Fruit fly (Drosophila melanogaster) whole organism, embryonic: ENCODE data around the gene CG14329.

Experiments
- Blimp-1 ChIP-seq: fragments of 200-800 bp; sonication (Bioruptor generic); optimal IDR thresholded peaks from 3 replicates; lab custom pipeline; 2018; ENCODE audit warnings: missing biosample characterization, missing genetic modification characterization, mild to moderate bottlenecking, moderate library complexity, missing genetic modification reagents
- CG10147 ChIP-seq: fragments of 200-800 bp; sonication (Bioruptor generic); optimal IDR thresholded peaks from 2 replicates; lab custom pipeline; 2019; ENCODE audit warnings: missing biosample characterization, mild to moderate bottlenecking, missing genetic modification characterization, moderate library complexity
- CG11456 ChIP-seq: fragments of 200-800 bp; sonication (Bioruptor generic); IDR thresholded peaks from 3 replicates; pipeline ENCODE4 v1.3.6; 2022; ENCODE audit warnings: missing biosample characterization, missing genetic modification characterization
- CG11504 ChIP-seq: fragments of 200-800 bp; sonication (Bioruptor generic); optimal IDR thresholded peaks from 3 replicates; lab custom pipeline; 2019; ENCODE audit warnings: missing biosample characterization, mild to moderate bottlenecking, missing genetic modification characterization, moderate library complexity
- CG13123 ChIP-seq: fragments of 200-800 bp; sonication (Bioruptor generic); optimal IDR thresholded peaks from 2 replicates; lab custom pipeline; 2016; ENCODE audit warnings: missing biosample characterization, missing genetic modification characterization
- CG15073 ChIP-seq: fragments of 200-800 bp; sonication (Bioruptor generic); optimal IDR thresholded peaks from 2 replicates; lab custom pipeline; 2016; ENCODE audit warnings: missing biosample characterization, missing genetic modification characterization
- CG15269 ChIP-seq: fragments of 200-800 bp; sonication (Bioruptor generic); optimal IDR thresholded peaks from 2 replicates; lab custom pipeline; 2018; ENCODE audit warnings: missing biosample characterization, mild to moderate bottlenecking, missing genetic modification characterization, moderate library complexity
- CG17568 ChIP-seq: fragments of 200-800 bp; sonication (Bioruptor generic); optimal IDR thresholded peaks from 2 replicates; lab custom pipeline; 2018; ENCODE audit warnings: missing biosample characterization, mild to moderate bottlenecking, missing genetic modification characterization, moderate library complexity
- CG18599 ChIP-seq: fragments of 200-800 bp; sonication (Bioruptor generic); optimal IDR thresholded peaks from 3 replicates; lab custom pipeline; 2017; ENCODE audit warnings: missing biosample characterization, missing genetic modification characterization, mild to moderate bottlenecking, moderate library complexity, missing genetic modification reagents
- CG18619 ChIP-seq: fragments of 200-800 bp; sonication (Bioruptor generic); optimal IDR thresholded peaks from 3 replicates; lab custom pipeline; 2017; ENCODE audit warnings: missing biosample characterization, mild to moderate bottlenecking, missing genetic modification characterization
- CG2129 ChIP-seq: fragments of 200-800 bp; sonication (Bioruptor generic); IDR thresholded peaks from 2 replicates; pipeline ENCODE4 v1.3.6; 2022; ENCODE audit warnings: missing biosample characterization, missing genetic modification characterization; ENCODE audit not compliant: partially characterized antibody
- CG2678 ChIP-seq: fragments of 200-800 bp; sonication (Bioruptor generic); optimal IDR thresholded peaks from 3 replicates; lab custom pipeline; 2019; ENCODE audit warnings: missing biosample characterization, mild to moderate bottlenecking, missing genetic modification characterization, moderate library complexity
- CG30403 ChIP-seq: fragments of 200-800 bp; sonication (Bioruptor generic); optimal IDR thresholded peaks from 3 replicates; lab custom pipeline; 2016; ENCODE audit warnings: missing biosample characterization, missing genetic modification characterization
- CG34422 ChIP-seq: fragments of 200-800 bp; sonication (Bioruptor generic); IDR thresholded peaks from 3 replicates; pipeline ENCODE4 v1.3.6; 2022; ENCODE audit warnings: missing biosample characterization, missing genetic modification characterization
- CG3726 ChIP-seq: fragments of 200-800 bp; sonication (Bioruptor generic); IDR thresholded peaks from 3 replicates; pipeline ENCODE4, ENCODE4 v1.3.6; 2022; ENCODE audit warnings: missing biosample characterization, missing genetic modification characterization
- CG3847 ChIP-seq: fragments of 200-800 bp; sonication (Bioruptor generic); IDR thresholded peaks from 2 replicates; pipeline ENCODE4 v1.3.6; 2022; ENCODE audit warnings: missing biosample characterization, missing genetic modification characterization
- CG7786 ChIP-seq: fragments of 200-800 bp; sonication (Bioruptor generic); optimal IDR thresholded peaks from 2 replicates; lab custom pipeline; 2016; ENCODE audit warnings: missing biosample characterization, missing genetic modification characterization
- CG8388 ChIP-seq: fragments of 200-800 bp; sonication (Bioruptor generic); optimal IDR thresholded peaks from 2 replicates; lab custom pipeline; 2019; ENCODE audit warnings: missing biosample characterization, mild to moderate bottlenecking, missing genetic modification characterization, moderate library complexity
- CG9727 ChIP-seq: fragments of 200-800 bp; sonication (Bioruptor generic); optimal IDR thresholded peaks from 3 replicates; lab custom pipeline; 2017; ENCODE audit warnings: missing biosample characterization, mild to moderate bottlenecking, missing genetic modification characterization
- CTCF ChIP-seq: fragments of 200-800 bp; sonication (Bioruptor generic); optimal IDR thresholded peaks from 2 replicates; lab custom pipeline; 2017; ENCODE audit warnings: missing biosample characterization, mild to moderate bottlenecking, missing genetic modification characterization, moderate library complexity
- D19B ChIP-seq: fragments of 200-800 bp; sonication (Bioruptor generic); optimal IDR thresholded peaks from 2 replicates; lab custom pipeline; 2017; ENCODE audit warnings: missing biosample characterization, mild to moderate bottlenecking, missing genetic modification characterization
- Ets65A ChIP-seq: fragments of 200-800 bp; sonication (Bioruptor generic); peaks from one replicate; lab custom pipeline; 2016; ENCODE audit warnings: missing biosample characterization, missing genetic modification characterization
- Fer2 ChIP-seq: fragments of 200-800 bp; sonication (Bioruptor generic); optimal IDR thresholded peaks from 2 replicates; lab custom pipeline; 2018; ENCODE audit warnings: missing biosample characterization, mild to moderate bottlenecking, missing genetic modification characterization, moderate library complexity
- HLHmδ ChIP-seq: fragments of 200-800 bp; sonication (Bioruptor generic); optimal IDR thresholded peaks from 2 replicates; lab custom pipeline; 2018; ENCODE audit warnings: missing biosample characterization, mild to moderate bottlenecking, missing genetic modification characterization, moderate library complexity
- Hmr ChIP-seq: fragments of 200-800 bp; sonication (Bioruptor generic); optimal IDR thresholded peaks from 3 replicates; lab custom pipeline; 2017; ENCODE audit warnings: mild to moderate bottlenecking, missing biosample characterization, missing genetic modification reagents, missing genetic modification characterization
- MESR4 ChIP-seq: fragments of 200-800 bp; sonication (Bioruptor generic); optimal IDR thresholded peaks from 2 replicates; lab custom pipeline; 2018; ENCODE audit warnings: missing biosample characterization, mild to moderate bottlenecking, missing genetic modification characterization, moderate library complexity
- Mrtf ChIP-seq: fragments of 200-800 bp; sonication (Bioruptor generic); IDR thresholded peaks from 3 replicates; pipeline ENCODE4 v1.3.6; 2022; ENCODE audit warnings: missing biosample characterization, missing genetic modification characterization
- NK7.1 ChIP-seq: fragments of 200-800 bp; sonication (Bioruptor generic); optimal IDR thresholded peaks from 3 replicates; lab custom pipeline; 2016; ENCODE audit warnings: missing biosample characterization, missing genetic modification characterization
- Nf-YA ChIP-seq: fragments of 200-800 bp; sonication (Bioruptor generic); IDR thresholded peaks from 2 replicates; pipeline ENCODE4 v1.3.6; 2022; ENCODE audit warnings: missing biosample characterization, missing genetic modification characterization
- Nf-YB ChIP-seq: fragments of 200-800 bp; sonication (Bioruptor generic); optimal IDR thresholded peaks from 3 replicates; lab custom pipeline; 2019; ENCODE audit warnings: missing biosample characterization, mild to moderate bottlenecking, missing genetic modification characterization, moderate library complexity
- Optix ChIP-seq: fragments of 200-800 bp; sonication (Bioruptor generic); IDR thresholded peaks from 3 replicates; pipeline ENCODE4 v1.3.6; 2022; ENCODE audit warnings: missing biosample characterization, missing genetic modification characterization
- Sry-β ChIP-seq: fragments of 200-800 bp; sonication (Bioruptor generic); optimal IDR thresholded peaks from 2 replicates; lab custom pipeline; 2018; ENCODE audit warnings: missing biosample characterization, mild to moderate bottlenecking, missing genetic modification characterization, moderate library complexity
- Tbp ChIP-seq: fragments of >200 bp; optimal IDR thresholded peaks from 2 replicates; lab custom pipeline; 2018; ENCODE audit warnings: missing biosample characterization, missing genetic modification characterization
- Usf ChIP-seq: fragments of 200-800 bp; sonication (Bioruptor generic); optimal IDR thresholded peaks from 2 replicates; lab custom pipeline; 2017; ENCODE audit warnings: missing genotype, missing biosample characterization, missing genetic modification characterization
- crc ChIP-seq: fragments of 200-800 bp; sonication (Bioruptor generic); optimal IDR thresholded peaks from 2 replicates; lab custom pipeline; 2016; ENCODE audit warnings: missing biosample characterization, missing genetic modification characterization
- crol ChIP-seq: fragments of 200-800 bp; sonication (Bioruptor generic); IDR thresholded peaks from 2 replicates; pipeline ENCODE4 v1.3.6; 2022; ENCODE audit warnings: missing biosample characterization, missing genetic modification characterization
- cwo ChIP-seq: fragments of 200-800 bp; sonication (Bioruptor generic); optimal IDR thresholded peaks from 3 replicates; lab custom pipeline; 2017; ENCODE audit warnings: missing biosample characterization, missing genetic modification characterization, mild to moderate bottlenecking, moderate library complexity, missing genetic modification reagents
- ftz-f1 ChIP-seq: fragments of 200-800 bp; sonication (Bioruptor generic); optimal IDR thresholded peaks from 2 replicates; lab custom pipeline; 2016; ENCODE audit warnings: missing biosample characterization, missing genetic modification characterization
- gcm ChIP-seq: fragments of 200-800 bp; sonication (Bioruptor generic); optimal IDR thresholded peaks from 2 replicates; lab custom pipeline; 2019; ENCODE audit warnings: missing biosample characterization, mild to moderate bottlenecking, missing genetic modification characterization, moderate library complexity
- hbn ChIP-seq: fragments of 200-800 bp; sonication (Bioruptor generic); IDR thresholded peaks from 2 replicates; pipeline ENCODE4 v1.3.6; 2022; ENCODE audit warnings: missing biosample characterization, missing genetic modification characterization; ENCODE audit not compliant: partially characterized antibody
- kah ChIP-seq: fragments of 200-800 bp; sonication (Bioruptor generic); optimal IDR thresholded peaks from 2 replicates; lab custom pipeline; 2018; ENCODE audit warnings: missing biosample characterization, mild to moderate bottlenecking, missing genetic modification characterization
- mam ChIP-seq: fragments of 200-800 bp; sonication (Bioruptor generic); optimal IDR thresholded peaks from 3 replicates; lab custom pipeline; 2016; ENCODE audit warnings: missing biosample characterization, missing genetic modification characterization
- org-1 ChIP-seq: fragments of 200-800 bp; sonication (Bioruptor generic); optimal IDR thresholded peaks from 2 replicates; lab custom pipeline; 2017; ENCODE audit warnings: missing biosample characterization, missing genetic modification characterization
- run ChIP-seq: fragments of 200-800 bp; sonication (Bioruptor generic); optimal IDR thresholded peaks from 3 replicates; lab custom pipeline; 2018; ENCODE audit warnings: missing biosample characterization, mild to moderate bottlenecking, missing genetic modification characterization
- sima ChIP-seq: fragments of 200-800 bp; sonication (Bioruptor generic); optimal IDR thresholded peaks from 2 replicates; lab custom pipeline; 2016; ENCODE audit warnings: missing biosample characterization, missing genetic modification characterization
- so ChIP-seq: fragments of 200-800 bp; sonication (Bioruptor generic); IDR thresholded peaks from 3 replicates; pipeline ENCODE4 v1.3.6; 2022; ENCODE audit warnings: missing biosample characterization, missing genetic modification characterization
- tna ChIP-seq: fragments of 200-800 bp; sonication (Bioruptor generic); IDR thresholded peaks from 2 replicates; pipeline ENCODE4 v1.3.6; 2022; ENCODE audit warnings: missing biosample characterization, missing genetic modification characterization; ENCODE audit not compliant: partially characterized antibody
- wdn ChIP-seq: fragments of 200-800 bp; sonication (Bioruptor generic); IDR thresholded peaks from 2 replicates; pipeline ENCODE4 v1.3.6; 2022; ENCODE audit warnings: missing biosample characterization, missing genetic modification characterization
- zen ChIP-seq: fragments of 200-800 bp; sonication (Bioruptor generic); optimal IDR thresholded peaks from 3 replicates; lab custom pipeline; 2018; ENCODE audit warnings: missing biosample characterization, mild to moderate bottlenecking, missing genetic modification characterization, moderate library complexity
- zfh2 ChIP-seq: fragments of 200-800 bp; sonication (Bioruptor generic); optimal IDR thresholded peaks from 2 replicates; lab custom pipeline; 2016; ENCODE audit warnings: missing biosample characterization, missing genetic modification characterization

The CG14329 gene

DNA sequence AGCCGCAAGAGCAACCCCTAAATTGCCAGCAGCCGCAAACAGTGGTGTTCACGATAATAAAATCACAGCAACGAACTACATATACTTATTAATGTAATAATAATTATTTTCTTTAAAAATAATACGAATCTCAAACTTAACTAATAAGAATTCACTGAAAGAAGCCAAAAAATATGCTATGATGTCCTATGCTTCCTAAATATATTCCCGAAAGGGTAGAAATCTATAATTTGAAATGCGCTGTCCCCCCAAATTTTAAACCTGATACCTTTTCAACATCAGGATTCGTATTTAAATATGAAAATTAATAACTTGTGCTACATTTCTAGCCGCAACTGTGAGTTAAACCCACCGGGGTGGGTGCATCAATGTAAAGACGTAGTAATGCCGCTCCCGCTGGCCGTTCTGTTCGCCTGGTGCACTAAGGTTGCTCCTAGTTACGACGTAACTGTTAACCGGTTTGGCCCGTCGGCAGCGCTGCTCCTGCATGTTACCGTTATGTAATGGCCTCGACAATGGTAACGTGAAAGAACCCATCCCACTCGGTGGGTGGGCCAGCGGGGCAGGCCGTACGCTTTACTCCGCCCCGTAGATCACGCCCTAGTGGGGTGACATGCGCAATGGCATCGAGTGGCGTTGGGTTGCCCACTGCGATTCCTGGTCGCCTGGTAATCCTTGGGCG is 4.8 kb upstream of the CG14329 start (continued):
- TF ChIP-seq Optix (GFP tag; lab: Robert Waterston, UW), result no peak; the same call in 2 of the 3 replicates
- TF ChIP-seq CG15269, result peak; percentile 86
- no peak; the same call in 2 of the 3 replicates for TF ChIP-seq CG11456 (GFP tag; lab: Robert Waterston, UW)
- peak; percentile 79 for TF ChIP-seq org-1 (GFP tag; lab: Kevin White, UChicago)
- TF ChIP-seq Hmr (GFP tag; lab: Kevin White, UChicago), result peak; percentile 90
- peak; percentile 79 for TF ChIP-seq cwo (GFP tag; lab: Kevin White, UChicago)
- TF ChIP-seq so (GFP tag; lab: Robert Waterston, UW), result peak; percentile 83
- no peak for TF ChIP-seq tna
- no peak for TF ChIP-seq CG34422 (GFP tag; lab: Robert Waterston, UW)
- TF ChIP-seq crol (GFP tag; lab: Robert Waterston, UW), result peak; percentile 84
- peak; percentile 65 for TF ChIP-seq Ets65A (GFP tag; lab: Kevin White, UChicago)
- TF ChIP-seq CG18619 (GFP tag; lab: Kevin White, UChicago), result peak; percentile 88
- peak; percentile 80 for TF ChIP-seq CG30403 (GFP tag; lab: Kevin White, UChicago)
- peak; percentile 70 for TF ChIP-seq D19B (GFP tag; lab: Kevin White, UChicago)
- peak; percentile 76 for TF ChIP-seq Blimp-1
- peak; percentile 72 for TF ChIP-seq gcm
- TF ChIP-seq Fer2 (tag; lab: Kevin White, UChicago), result peak; percentile 35
- TF ChIP-seq wdn (GFP tag; lab: Robert Waterston, UW), result no peak; the same call in 1 of the 2 replicates
- TF ChIP-seq hbn (GFP tag; lab: Robert Waterston, UW), result no peak
- peak; percentile 96 for TF ChIP-seq CG9727 (GFP tag; lab: Kevin White, UChicago)
- TF ChIP-seq CG18599 (GFP tag; lab: Kevin White, UChicago), result peak; percentile 91
- TF ChIP-seq HLHmδ (GFP tag; lab: Kevin White, UChicago), result no peak
- TF ChIP-seq crc (GFP tag; lab: Kevin White, UChicago), result no peak
- peak; percentile 94 for TF ChIP-seq CG2678 (tag; lab: Kevin White, UChicago)
- peak; percentile 80 for TF ChIP-seq run (tag; lab: Kevin White, UChicago)
- peak; percentile 14 for TF ChIP-seq mam (GFP tag; lab: Kevin White, UChicago)
- TF ChIP-seq Nf-YB (GFP tag; lab: Kevin White, UChicago), result peak; percentile 44
- TF ChIP-seq CG2129 (GFP tag; lab: Robert Waterston, UW), result no peak
- no peak for TF ChIP-seq sima
- TF ChIP-seq NK7.1 (GFP tag; lab: Kevin White, UChicago), result no peak
- TF ChIP-seq CG8388 (GFP tag; lab: Kevin White, UChicago), result peak; percentile 87
- no peak; the same call in 2 of the 3 replicates for TF ChIP-seq Mrtf (GFP tag; lab: Robert Waterston, UW)
- peak; percentile 64 for TF ChIP-seq CG3847 (GFP tag; lab: Robert Waterston, UW)
- TF ChIP-seq CG15073 (GFP tag; lab: Kevin White, UChicago), result peak; percentile 45
- peak; percentile 2 for TF ChIP-seq CG7786 (GFP tag; lab: Kevin White, UChicago)
- peak; percentile 87 for TF ChIP-seq zen (tag; lab: Kevin White, UChicago)
- TF ChIP-seq CG11504 (tag; lab: Kevin White, UChicago), result peak; percentile 91
- no peak for TF ChIP-seq CTCF
- peak; percentile 18; the same call in 1 of the 3 replicates for TF ChIP-seq CG3726 (GFP tag; lab: Robert Waterston, UW)
- TF ChIP-seq Usf (GFP tag; lab: Kevin White, UChicago), result peak; percentile 78
- no peak for TF ChIP-seq Tbp
- TF ChIP-seq kah (GFP tag; lab: Kevin White, UChicago), result peak; percentile 71
- TF ChIP-seq CG10147 (GFP tag; lab: Kevin White, UChicago), result peak; percentile 87
- TF ChIP-seq ftz-f1, result no peak
- no peak for TF ChIP-seq Sry-β (GFP tag; lab: Kevin White, UChicago)
- peak; percentile 37 for TF ChIP-seq CG13123
- TF ChIP-seq CG17568 (GFP tag; lab: Kevin White, UChicago), result peak; percentile 79
- no peak for TF ChIP-seq Nf-YA (GFP tag; lab: Robert Waterston, UW)
- no peak for TF ChIP-seq MESR4 (GFP tag; lab: Kevin White, UChicago)
- TF ChIP-seq zfh2 (GFP tag; lab: Kevin White, UChicago), result no peak
